Worm (Caenorhabditis elegans) whole organism, mixed stage, embryonic: ENCODE results near the gene acaa-2.
A peak's percentile ranks its signal among the peaks of the same experiment; 100 is the strongest.

Experiments
- M03D4.4 ChIP-seq: sonication (generic microtip); optimal IDR thresholded peaks from 2 replicates; lab custom pipeline; 2017; ENCODE audit warnings: mild to moderate bottlenecking, missing genetic modification characterization, missing compliant biosample characterization
- bed-3 ChIP-seq: fragments of 200-800 bp; sonication (Bioruptor generic); optimal IDR thresholded peaks from 3 replicates; lab custom pipeline; 2018; ENCODE audit warnings: mild to moderate bottlenecking, missing genetic modification characterization, moderate library complexity, missing compliant biosample characterization
- blmp-1 ChIP-seq: fragments of 150-350 bp; optimal IDR thresholded peaks from 2 replicates; lab custom pipeline; 2014; ENCODE audit warnings: missing biosample characterization, missing genetic modification characterization
- ceh-43 ChIP-seq: fragments of 200-800 bp; sonication (Bioruptor generic); optimal IDR thresholded peaks from 2 replicates; lab custom pipeline; 2018; ENCODE audit warnings: mild to moderate bottlenecking, missing genetic modification characterization, moderate library complexity, missing compliant biosample characterization
- ces-1 ChIP-seq: fragments of 150-350 bp; optimal IDR thresholded peaks from 2 replicates; lab custom pipeline; 2014; ENCODE audit warnings: missing biosample characterization, missing genetic modification reagents, missing genetic modification characterization
- cnd-1 ChIP-seq: fragments of 200-800 bp; sonication (Bioruptor generic); optimal IDR thresholded peaks from 2 replicates; lab custom pipeline; 2018; ENCODE audit warnings: mild to moderate bottlenecking, missing genetic modification characterization, missing compliant biosample characterization
- drap-1 ChIP-seq: fragments of 200-800 bp; sonication (Bioruptor generic); optimal IDR thresholded peaks from 3 replicates; lab custom pipeline; 2018; ENCODE audit warnings: mild to moderate bottlenecking, missing genetic modification characterization, missing compliant biosample characterization
- elt-1 ChIP-seq: sonication (generic microtip); optimal IDR thresholded peaks from 2 replicates; lab custom pipeline; 2017; ENCODE audit warnings: missing genetic modification characterization, mild to moderate bottlenecking, missing compliant biosample characterization, antibody characterized with exemption, moderate library complexity, borderline replicate concordance; ENCODE audit not compliant: insufficient read depth
- elt-3 ChIP-seq: fragments of 150-350 bp; optimal IDR thresholded peaks from 2 replicates; lab custom pipeline; 2014; ENCODE audit warnings: missing biosample characterization, missing genetic modification characterization
- flh-1 ChIP-seq: fragments of 200-800 bp; sonication (Bioruptor generic); optimal IDR thresholded peaks from 2 replicates; lab custom pipeline; 2018; ENCODE audit warnings: mild to moderate bottlenecking, missing genetic modification characterization, moderate library complexity, missing compliant biosample characterization
- ham-2 ChIP-seq: fragments of 200-800 bp; sonication (Bioruptor generic); optimal IDR thresholded peaks from 2 replicates; lab custom pipeline; 2018; ENCODE audit warnings: mild to moderate bottlenecking, missing genetic modification characterization, missing compliant biosample characterization
- hlh-1 ChIP-seq: fragments of 150-350 bp; optimal IDR thresholded peaks from 2 replicates; lab custom pipeline; 2014; ENCODE audit warnings: missing biosample characterization, missing genetic modification reagents, missing genetic modification characterization
- lin-13 ChIP-seq: fragments of 150-350 bp; optimal IDR thresholded peaks from 2 replicates; lab custom pipeline; 2014; ENCODE audit warnings: missing biosample characterization, missing genetic modification characterization
- lsy-2 ChIP-seq: fragments of 150-350 bp; optimal IDR thresholded peaks from 2 replicates; lab custom pipeline; 2014; ENCODE audit warnings: missing biosample characterization, missing genetic modification characterization
- mab-5 ChIP-seq: fragments of 150-350 bp; optimal IDR thresholded peaks from 2 replicates; lab custom pipeline; 2014; ENCODE audit warnings: missing biosample characterization, missing genetic modification characterization
- mep-1 ChIP-seq: fragments of 150-350 bp; optimal IDR thresholded peaks from 2 replicates; lab custom pipeline; 2017; ENCODE audit warnings: missing biosample characterization, missing genetic modification reagents, missing genetic modification characterization, inconsistent platforms
- nhr-2 ChIP-seq: fragments of 150-350 bp; optimal IDR thresholded peaks from 2 replicates; lab custom pipeline; 2014; ENCODE audit warnings: missing biosample characterization, missing genetic modification characterization
- nhr-237 ChIP-seq: fragments of 150-350 bp; optimal IDR thresholded peaks from 2 replicates; lab custom pipeline; 2014; ENCODE audit warnings: missing biosample characterization, missing genetic modification characterization
- nhr-28 ChIP-seq: fragments of 150-350 bp; optimal IDR thresholded peaks from 2 replicates; lab custom pipeline; 2014; ENCODE audit warnings: missing biosample characterization, missing genetic modification characterization
- nhr-76 ChIP-seq: sonication (generic microtip); optimal IDR thresholded peaks from 2 replicates; lab custom pipeline; 2017; ENCODE audit warnings: missing biosample characterization, missing genetic modification characterization
- pha-4 ChIP-seq: fragments of 150-350 bp; optimal IDR thresholded peaks from 2 replicates; lab custom pipeline; 2018; ENCODE audit warnings: missing biosample characterization, missing genetic modification reagents, missing genetic modification characterization
- sem-2 ChIP-seq: fragments of 200-800 bp; sonication (Bioruptor generic); optimal IDR thresholded peaks from 2 replicates; lab custom pipeline; 2018; ENCODE audit warnings: mild to moderate bottlenecking, missing genetic modification characterization, missing compliant biosample characterization
- snpc-4 ChIP-seq: fragments of 150-350 bp; optimal IDR thresholded peaks from 2 replicates; lab custom pipeline; 2014; ENCODE audit warnings: missing biosample characterization, missing genetic modification characterization
- sptf-1 ChIP-seq: sonication (generic microtip); optimal IDR thresholded peaks from 2 replicates; lab custom pipeline; 2017; ENCODE audit warnings: mild to moderate bottlenecking, missing genetic modification characterization, moderate library complexity, missing compliant biosample characterization
- tbx-8 ChIP-seq: fragments of 200-800 bp; sonication (Bioruptor generic); optimal IDR thresholded peaks from 2 replicates; lab custom pipeline; 2018; ENCODE audit warnings: mild to moderate bottlenecking, missing genetic modification characterization, moderate library complexity, missing compliant biosample characterization
- unc-120 ChIP-seq: sonication (generic microtip); optimal IDR thresholded peaks from 2 replicates; lab custom pipeline; 2017; ENCODE audit warnings: missing genetic modification characterization, missing compliant biosample characterization; ENCODE audit not compliant: poor library complexity, severe bottlenecking
- unc-39 ChIP-seq: fragments of 150-350 bp; optimal IDR thresholded peaks from 2 replicates; lab custom pipeline; 2014; ENCODE audit warnings: missing biosample characterization, missing genetic modification characterization
- unc-62 ChIP-seq: fragments of 150-350 bp; optimal IDR thresholded peaks from 2 replicates; lab custom pipeline; 2014; ENCODE audit warnings: missing biosample characterization, missing genetic modification reagents, missing genetic modification characterization
- zip-8 ChIP-seq: fragments of 150-350 bp; optimal IDR thresholded peaks from 2 replicates; lab custom pipeline; 2014; ENCODE audit warnings: missing biosample characterization, missing genetic modification characterization
- ztf-11 ChIP-seq: fragments of 150-350 bp; optimal IDR thresholded peaks from 2 replicates; lab custom pipeline; 2014; ENCODE audit warnings: missing biosample characterization, missing genetic modification characterization

Gene acaa-2

DNA sequence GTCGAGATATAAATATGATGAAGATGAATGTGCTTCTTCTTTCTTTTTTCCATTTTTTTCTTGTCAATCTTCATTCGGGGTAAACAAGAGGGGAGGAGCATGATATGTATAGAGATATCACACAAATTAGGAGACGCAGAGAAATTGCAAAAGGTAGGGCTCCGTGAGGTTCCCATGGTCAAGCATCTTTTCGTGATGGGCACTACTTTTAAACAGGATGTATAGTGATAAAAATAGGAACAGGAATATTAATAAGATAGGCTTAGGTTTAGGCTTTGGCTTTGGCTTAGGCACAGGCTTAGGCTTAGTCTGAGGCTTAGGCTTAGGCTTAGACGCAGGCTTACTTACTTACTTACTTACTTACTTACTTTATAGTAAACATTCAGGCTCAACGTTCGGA is 20.0 kb upstream of the acaa-2 start, which contains the start of gene F53A2.1:
TSS of gene F53A2.1 (minus strand) at position 101 of the 400 bp plus-strand sequence.
- TF ChIP-seq nhr-28 (tag; lab: Kevin White, UChicago) = no peak
- no peak for TF ChIP-seq drap-1
- TF ChIP-seq blmp-1 (tag; lab: Kevin White, UChicago) = no peak
- no peak for TF ChIP-seq pha-4 (tag; lab: Kevin White, UChicago)
- TF ChIP-seq ceh-43 = no peak
- no peak for TF ChIP-seq tbx-8
- no peak for TF ChIP-seq lsy-2
- TF ChIP-seq flh-1 = no peak
- TF ChIP-seq mep-1 (tag; lab: Kevin White, UChicago) = no peak
- no peak for TF ChIP-seq zip-8 (tag; lab: Kevin White, UChicago)

DNA sequence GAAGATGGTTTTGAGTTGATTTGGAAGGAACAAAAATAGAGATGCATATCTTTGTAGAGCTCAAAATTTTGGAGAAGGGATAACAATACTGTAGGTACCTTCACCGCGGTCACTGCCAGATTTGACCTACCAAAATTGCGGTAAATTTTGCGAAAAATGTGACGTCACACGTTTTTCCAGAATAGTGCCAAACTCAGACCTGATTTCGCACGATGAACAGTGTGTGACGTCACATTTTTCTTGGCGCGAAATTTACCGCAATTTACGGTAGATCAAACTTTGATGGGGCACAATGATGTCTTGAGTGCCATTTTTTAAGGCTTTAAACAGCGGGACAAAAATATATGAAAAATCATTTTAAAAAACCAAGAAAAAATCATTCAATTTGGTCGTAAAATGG is 15.8 kb upstream of the acaa-2 start:
- no peak for TF ChIP-seq sem-2 (GFP tag; lab: Kevin White, UChicago)
- no peak for TF ChIP-seq ces-1 (GFP tag; lab: Kevin White, UChicago)
- no peak for TF ChIP-seq lsy-2
- TF ChIP-seq mep-1 (tag; lab: Kevin White, UChicago) = no peak
- TF ChIP-seq zip-8 (tag; lab: Kevin White, UChicago) = peak; percentile 96

DNA sequence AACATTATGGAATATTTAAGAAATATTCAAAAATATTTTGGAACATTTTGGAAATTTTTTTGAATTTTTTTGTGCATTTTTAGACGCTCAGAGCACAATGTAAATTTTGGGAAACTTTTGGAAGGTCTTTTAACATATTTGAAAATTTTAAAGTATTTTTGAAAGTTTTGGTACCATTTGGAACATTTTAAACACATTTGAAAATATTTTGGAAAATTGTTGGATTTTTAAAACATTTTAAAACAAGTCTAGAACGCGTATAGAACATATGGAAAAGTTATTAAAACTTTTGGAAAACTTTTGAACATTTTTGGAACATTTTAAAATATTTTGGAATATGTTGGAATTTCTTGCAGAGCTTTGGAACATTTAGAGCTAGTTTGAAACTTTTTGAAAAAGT is 11.0 kb upstream of the acaa-2 start, which contains the start of gene sdz-20:
TSS of gene sdz-20 (plus strand) at position 301 of the 400 bp plus-strand sequence.
- TF ChIP-seq ztf-11 (tag; lab: Kevin White, UChicago) = no peak
- no peak for TF ChIP-seq cnd-1 (tag; lab: Kevin White, UChicago)
- no peak for TF ChIP-seq bed-3 (GFP tag; lab: Kevin White, UChicago)
- TF ChIP-seq nhr-76 (tag; lab: Kevin White, UChicago) = no peak
- no peak for TF ChIP-seq snpc-4 (tag; lab: Kevin White, UChicago)
- no peak for TF ChIP-seq mep-1 (tag; lab: Kevin White, UChicago)
- TF ChIP-seq lin-13 = no peak
- no peak for TF ChIP-seq nhr-2 (tag; lab: Kevin White, UChicago)
- no peak for TF ChIP-seq mab-5 (tag; lab: Kevin White, UChicago)
- TF ChIP-seq ces-1 (GFP tag; lab: Kevin White, UChicago) = no peak
- TF ChIP-seq ceh-43 = no peak
- no peak for TF ChIP-seq nhr-237 (tag; lab: Kevin White, UChicago)
- TF ChIP-seq sem-2 (GFP tag; lab: Kevin White, UChicago) = no peak
- no peak for TF ChIP-seq M03D4.4 (tag; lab: Kevin White, UChicago)
- no peak for TF ChIP-seq unc-120 (tag; lab: Kevin White, UChicago)

DNA sequence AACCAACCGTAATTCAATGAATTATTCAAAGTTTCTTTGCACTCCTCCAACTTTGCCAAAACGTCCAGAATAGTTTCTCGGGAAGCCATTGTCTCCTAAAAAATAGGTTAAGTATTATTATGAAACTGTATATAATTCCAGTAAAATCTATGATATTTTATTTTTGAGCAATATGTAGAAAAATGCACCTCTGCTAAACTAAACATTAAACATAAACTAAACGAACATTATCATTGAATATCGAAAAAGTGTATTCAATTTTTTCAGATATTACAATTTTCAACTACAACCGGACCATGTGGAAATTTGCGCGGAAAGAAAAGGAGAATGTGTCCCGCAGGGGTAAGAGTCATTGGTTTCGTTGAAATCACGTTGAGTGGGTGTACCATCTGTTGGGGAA is 5.1 kb upstream of the acaa-2 start, which contains the start of gene F53A2.3:
TSS of gene F53A2.3 (minus strand) at position 101 of the 400 bp plus-strand sequence.
- TF ChIP-seq ceh-43 = no peak
- no peak for TF ChIP-seq lsy-2
- no peak for TF ChIP-seq hlh-1 (tag; lab: Kevin White, UChicago)
- TF ChIP-seq sptf-1 (tag; lab: Kevin White, UChicago) = no peak
- TF ChIP-seq mep-1 (tag; lab: Kevin White, UChicago) = no peak
- no peak for TF ChIP-seq elt-3
- TF ChIP-seq elt-1 (tag; lab: Kevin White, UChicago) = no peak
- TF ChIP-seq unc-120 (tag; lab: Kevin White, UChicago) = no peak
- no peak for TF ChIP-seq snpc-4 (tag; lab: Kevin White, UChicago)
- no peak for TF ChIP-seq unc-62 (GFP tag; lab: Kevin White, UChicago)

DNA sequence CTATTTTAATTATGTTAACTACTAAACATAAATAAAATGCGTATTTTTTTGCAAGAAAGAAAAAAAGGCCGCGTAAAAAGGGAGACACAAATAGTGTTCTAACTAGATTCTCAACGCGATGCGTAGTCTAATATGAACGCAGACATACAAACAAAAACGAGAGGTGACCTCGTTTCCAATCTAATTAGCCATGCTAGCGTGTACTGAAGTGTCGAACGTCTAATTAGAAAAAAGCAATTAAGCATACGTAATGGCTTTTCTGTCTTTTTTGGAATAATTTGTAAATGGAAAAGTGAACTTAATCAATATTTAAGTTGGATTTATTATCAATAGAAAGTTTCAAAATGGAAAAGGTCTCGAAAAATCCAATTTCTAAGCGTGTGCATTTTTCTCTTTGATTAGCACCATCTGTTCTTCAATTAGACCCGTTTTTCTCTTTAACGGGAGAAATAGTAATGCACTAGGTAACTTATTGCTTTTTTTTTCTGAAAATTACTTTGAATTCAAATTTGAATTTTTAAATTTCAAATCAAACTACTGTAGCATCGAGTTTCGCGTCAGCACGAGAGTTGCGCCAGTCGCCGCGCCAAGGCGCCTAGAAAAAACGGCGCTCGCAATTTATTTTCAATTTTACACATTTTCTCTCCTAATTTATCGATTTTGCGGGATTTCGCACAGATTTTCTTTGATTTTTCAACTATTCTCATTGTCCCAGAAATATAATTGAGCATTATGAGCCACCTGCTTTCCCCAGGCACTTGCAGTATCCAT is 4.0 kb upstream of the acaa-2 start:
- no peak for TF ChIP-seq blmp-1 (tag; lab: Kevin White, UChicago)
- TF ChIP-seq nhr-76 (tag; lab: Kevin White, UChicago) = no peak
- no peak for TF ChIP-seq ztf-11 (tag; lab: Kevin White, UChicago)
- TF ChIP-seq ces-1 (GFP tag; lab: Kevin White, UChicago) = peak; percentile 98
- no peak for TF ChIP-seq mep-1 (tag; lab: Kevin White, UChicago)
- TF ChIP-seq unc-39 (tag; lab: Kevin White, UChicago) = no peak
- TF ChIP-seq unc-62 (GFP tag; lab: Kevin White, UChicago) = no peak
- TF ChIP-seq ham-2 = peak; percentile 30
